Comparison of ENCODE assay signal across 2 fruit fly cellular contexts in genomic region chr2L:5044892-5045619, dm6.
TF ChIP-seq lines count a peak whose summit lies in the region.

No protein-coding gene starts in this region.

TF ChIP-seq in whole organism, embryonic, 481 proteins besides CTCF, POLR2A, EP300 and RAD21 (continued from another document and continues in another):
- TF ChIP-seq Awh (GFP tag; IDR thresholded peaks at IDR 0.05; lab: Robert Waterston, UW) (peak; percentile 65), CG1024 (GFP tag; IDR thresholded peaks at IDR 0.05; lab: Robert Waterston, UW) (peak; percentile 45; the same call in 1 of the 2 replicates), esg (GFP tag; conservative IDR thresholded peaks at IDR 0.05; lab: Robert Waterston, UW) (0 out of 2 replicates have a peak, but pooled peaks have one; percentile 13), gcm (GFP tag; optimal IDR thresholded peaks at IDR 0.05; lab: Kevin White, UChicago) (peak; percentile 61), CG3838 (GFP tag; optimal IDR thresholded peaks at IDR 0.05; lab: Kevin White, UChicago) (no peak), CG12769 (tag; optimal IDR thresholded peaks at IDR 0.05; lab: Kevin White, UChicago) (peak; percentile 6), nmo (GFP tag; optimal IDR thresholded peaks at IDR 0.05; lab: Kevin White, UChicago) (peak; percentile 54), CG17359 (tag; optimal IDR thresholded peaks at IDR 0.05; lab: Kevin White, UChicago) (peak; percentile 46), CG4328 (GFP tag; optimal IDR thresholded peaks at IDR 0.05; lab: Kevin White, UChicago) (peak; percentile 31), CG3065 (GFP tag; optimal IDR thresholded peaks at IDR 0.05; lab: Kevin White, UChicago) (no peak), shn (GFP tag; optimal IDR thresholded peaks at IDR 0.05; lab: Kevin White, UChicago) (peak; percentile 33), tx (GFP tag; optimal IDR thresholded peaks at IDR 0.05; lab: Kevin White, UChicago) (no peak), Jarid2 (GFP tag; optimal IDR thresholded peaks at IDR 0.05; lab: Kevin White, UChicago) (peak; percentile 29), sr (GFP tag; IDR thresholded peaks at IDR 0.05; lab: Robert Waterston, UW) (peak; percentile 40; the same call in 1 of the 3 replicates), MESR4 (GFP tag; optimal IDR thresholded peaks at IDR 0.05; lab: Kevin White, UChicago) (peak; percentile 7), tio (GFP tag; optimal IDR thresholded peaks at IDR 0.05; lab: Kevin White, UChicago) (peak; percentile 24), ci (GFP tag; IDR thresholded peaks at IDR 0.05; lab: Robert Waterston, UW) (peak; percentile 85), BtbVII (GFP tag; optimal IDR thresholded peaks at IDR 0.05; lab: Kevin White, UChicago) (peak; percentile 46), MTF-1 (GFP tag; optimal IDR thresholded peaks at IDR 0.05; lab: Kevin White, UChicago; ENCODE audit: borderline replicate concordance) (peak; percentile 5), CG14667 (GFP tag; IDR thresholded peaks at IDR 0.05; lab: Robert Waterston, UW) (peak; percentile 31; the same call in 1 of the 2 replicates), Gug (GFP tag; IDR thresholded peaks at IDR 0.05; lab: Robert Waterston, UW) (peak; percentile 85), CG6254 (GFP tag; optimal IDR thresholded peaks at IDR 0.05; lab: Kevin White, UChicago) (peak; percentile 30), CG3281 (GFP tag; optimal IDR thresholded peaks at IDR 0.05; lab: Kevin White, UChicago) (peak; percentile 68), CG14710 (tag; optimal IDR thresholded peaks at IDR 0.05; lab: Kevin White, UChicago) (peak; percentile 39), Doc3 (GFP tag; IDR thresholded peaks at IDR 0.05; lab: Robert Waterston, UW; ENCODE audit: partially characterized antibody) (no peak), CG15514 (GFP tag; optimal IDR thresholded peaks at IDR 0.05; lab: Kevin White, UChicago) (peak; percentile 26), Ets65A (GFP tag; lab: Kevin White, UChicago) (peak; percentile 64), CG12942 (GFP tag; optimal IDR thresholded peaks at IDR 0.05; lab: Kevin White, UChicago) (peak; percentile 36), CG16813 (GFP tag; IDR thresholded peaks at IDR 0.05; lab: Robert Waterston, UW; ENCODE audit: partially characterized antibody) (no peak), CG12071 (GFP tag; optimal IDR thresholded peaks at IDR 0.05; lab: Kevin White, UChicago) (no peak), dysf (GFP tag; IDR thresholded peaks at IDR 0.05; lab: Robert Waterston, UW) (peak; percentile 44; the same call in 1 of the 3 replicates), HLH3B (GFP tag; IDR thresholded peaks at IDR 0.05; lab: Robert Waterston, UW) (peak; percentile 25), Ssrp (tag; optimal IDR thresholded peaks at IDR 0.05; lab: Kevin White, UChicago) (peak; percentile 46), CG8089 (GFP tag; optimal IDR thresholded peaks at IDR 0.05; lab: Kevin White, UChicago) (peak; percentile 13), NfI (GFP tag; optimal IDR thresholded peaks at IDR 0.05; lab: Kevin White, UChicago) (peak; percentile 19), kah (GFP tag; optimal IDR thresholded peaks at IDR 0.05; lab: Kevin White, UChicago) (peak; percentile 29), bsh (GFP tag; optimal IDR thresholded peaks at IDR 0.05; lab: Kevin White, UChicago) (peak; percentile 34), nerfin-2 (GFP tag; IDR thresholded peaks at IDR 0.05; lab: Robert Waterston, UW; ENCODE audit: partially characterized antibody) (no peak), chn (GFP tag; optimal IDR thresholded peaks at IDR 0.05; lab: Kevin White, UChicago) (peak; percentile 51), CG33213 (GFP tag; optimal IDR thresholded peaks at IDR 0.05; lab: Kevin White, UChicago) (peak; percentile 3), CG1603 (tag; optimal IDR thresholded peaks at IDR 0.05; lab: Kevin White, UChicago) (peak; percentile 14), Fer2 (tag; optimal IDR thresholded peaks at IDR 0.05; lab: Kevin White, UChicago) (no peak), CG9437 (GFP tag; optimal IDR thresholded peaks at IDR 0.05; lab: Kevin White, UChicago) (peak; percentile 74), Deaf1 (tag; optimal IDR thresholded peaks at IDR 0.05; lab: Kevin White, UChicago) (peak; percentile 6), Sox100B (GFP tag; optimal IDR thresholded peaks at IDR 0.05; lab: Kevin White, UChicago) (peak; percentile 78), CG14014 (GFP tag; IDR thresholded peaks at IDR 0.05; lab: Robert Waterston, UW) (peak; percentile 64; the same call in 1 of the 2 replicates), CG7987 (GFP tag; optimal IDR thresholded peaks at IDR 0.05; lab: Kevin White, UChicago) (no peak), cad (GFP tag; optimal IDR thresholded peaks at IDR 0.05; lab: Kevin White, UChicago) (no peak), Atf3 (GFP tag; optimal IDR thresholded peaks at IDR 0.05; lab: Kevin White, UChicago) (peak; percentile 5), pb (GFP tag; optimal IDR thresholded peaks at IDR 0.05; lab: Kevin White, UChicago) (no peak), Mad (GFP tag; optimal IDR thresholded peaks at IDR 0.05; lab: Kevin White, UChicago) (peak; percentile 40), CoRest (tag; optimal IDR thresholded peaks at IDR 0.05; lab: Kevin White, UChicago) (peak; percentile 49), CG8359 (GFP tag; optimal IDR thresholded peaks at IDR 0.05; lab: Kevin White, UChicago; ENCODE audit: borderline replicate concordance) (peak; percentile 52), croc (GFP tag; conservative IDR thresholded peaks at IDR 0.05; lab: Robert Waterston, UW) (peak; percentile 35; the same call in 1 of the 3 replicates), fd102C (GFP tag; optimal IDR thresholded peaks at IDR 0.05; lab: Kevin White, UChicago) (no peak), hkb (optimal IDR thresholded peaks at IDR 0.05; lab: Kevin White, UChicago) (no peak), hkb (GFP tag; IDR thresholded peaks at IDR 0.05; lab: Robert Waterston, UW) (peak; percentile 55), fu2 (GFP tag; optimal IDR thresholded peaks at IDR 0.05; lab: Kevin White, UChicago) (no peak), CG12155 (GFP tag; optimal IDR thresholded peaks at IDR 0.05; lab: Kevin White, UChicago) (peak; percentile 31), CG34224 (GFP tag; IDR thresholded peaks at IDR 0.05; lab: Robert Waterston, UW; ENCODE audit: partially characterized antibody) (no peak), CG7786 (GFP tag; optimal IDR thresholded peaks at IDR 0.05; lab: Kevin White, UChicago) (peak; percentile 26), dati (GFP tag; IDR thresholded peaks at IDR 0.05; lab: Robert Waterston, UW) (no peak), CG12219 (GFP tag; optimal IDR thresholded peaks at IDR 0.05; lab: Kevin White, UChicago) (no peak), bbx (GFP tag; IDR thresholded peaks at IDR 0.05; lab: Robert Waterston, UW; ENCODE audit: partially characterized antibody) (peak; percentile 46)

TF ChIP-seq in whole organism, prepupa, 60 proteins besides CTCF, POLR2A, EP300 and RAD21 (continued from another document):
- peak; percentile 37 for TF ChIP-seq Hr39 (GFP tag; optimal IDR thresholded peaks at IDR 0.05; lab: Kevin White, UChicago)
- no peak for TF ChIP-seq CG8319 (GFP tag; optimal IDR thresholded peaks at IDR 0.05; lab: Kevin White, UChicago)
- TF ChIP-seq CG6808 (GFP tag; optimal IDR thresholded peaks at IDR 0.05; lab: Kevin White, UChicago) = no peak
- TF ChIP-seq CG11902 (GFP tag; optimal IDR thresholded peaks at IDR 0.05; lab: Kevin White, UChicago) = peak; percentile 20
- TF ChIP-seq Sox15 (GFP tag; optimal IDR thresholded peaks at IDR 0.05; lab: Kevin White, UChicago) = no peak
- peak in 1 of 2 experiments; percentile 28 for TF ChIP-seq ss (GFP tag; optimal IDR thresholded peaks at IDR 0.05; lab: Kevin White, UChicago)
- peak; percentile 14 for TF ChIP-seq fd85E (GFP tag; optimal IDR thresholded peaks at IDR 0.05; lab: Kevin White, UChicago)
- TF ChIP-seq CG10669 (GFP tag; optimal IDR thresholded peaks at IDR 0.05; lab: Kevin White, UChicago) = peak; percentile 29
TF ChIP-seq in whole organism, prepupa: peak in this region for 49.
